Fruit fly (Drosophila melanogaster) whole organism, embryonic: ENCODE results near the gene Acat1.

Experiments used
- CG10366 ChIP-seq: fragments of 200-800 bp; sonication (Bioruptor generic); IDR thresholded peaks from 2 replicates; pipeline ENCODE4 v1.3.6; 2022; ENCODE audit warnings: missing biosample characterization, missing genetic modification characterization
- CG10959 ChIP-seq: fragments of 200-800 bp; sonication (Bioruptor generic); IDR thresholded peaks from 2 replicates; pipeline ENCODE4 v1.3.6; 2022; ENCODE audit warnings: missing biosample characterization, missing genetic modification characterization
- CG13123 ChIP-seq: fragments of 200-800 bp; sonication (Bioruptor generic); optimal IDR thresholded peaks from 2 replicates; lab custom pipeline; 2016; ENCODE audit warnings: missing biosample characterization, missing genetic modification characterization
- CG14014 ChIP-seq: fragments of 200-800 bp; sonication (Bioruptor generic); IDR thresholded peaks from 2 replicates; pipeline ENCODE4 v1.3.6; 2022; ENCODE audit warnings: missing biosample characterization, missing genetic modification characterization
- CG14860 ChIP-seq: fragments of 200-800 bp; sonication (Bioruptor generic); IDR thresholded peaks from 3 replicates; pipeline ENCODE4 v1.3.6; 2022; ENCODE audit warnings: missing biosample characterization, missing genetic modification characterization; ENCODE audit not compliant: partially characterized antibody
- CG17328 ChIP-seq: fragments of 200-800 bp; sonication (Bioruptor generic); IDR thresholded peaks from 2 replicates; pipeline ENCODE4 v1.3.6; 2022; ENCODE audit warnings: missing biosample characterization, missing genetic modification characterization
- CG17802 ChIP-seq: fragments of 200-800 bp; sonication (Bioruptor generic); optimal IDR thresholded peaks from 2 replicates; lab custom pipeline; 2018; ENCODE audit warnings: missing biosample characterization, mild to moderate bottlenecking, missing genetic modification characterization, moderate library complexity
- CG2116 ChIP-seq: fragments of 200-800 bp; sonication (Bioruptor generic); optimal IDR thresholded peaks from 3 replicates; lab custom pipeline; 2018; ENCODE audit warnings: missing biosample characterization, mild to moderate bottlenecking, missing genetic modification characterization
- CG2202 ChIP-seq: fragments of 200-800 bp; sonication (Bioruptor generic); optimal IDR thresholded peaks from 2 replicates; lab custom pipeline; 2018; ENCODE audit warnings: missing biosample characterization, mild to moderate bottlenecking, missing genetic modification characterization
- CG2678 ChIP-seq: fragments of 200-800 bp; sonication (Bioruptor generic); optimal IDR thresholded peaks from 3 replicates; lab custom pipeline; 2019; ENCODE audit warnings: missing biosample characterization, mild to moderate bottlenecking, missing genetic modification characterization, moderate library complexity
- CG2875 ChIP-seq: fragments of 200-800 bp; sonication (Bioruptor generic); optimal IDR thresholded peaks from 2 replicates; lab custom pipeline; 2017; ENCODE audit warnings: missing biosample characterization, mild to moderate bottlenecking, missing genetic modification characterization, missing genetic modification reagents
- CG2889 ChIP-seq: fragments of 200-800 bp; sonication (Bioruptor generic); IDR thresholded peaks from 3 replicates; pipeline ENCODE4 v1.3.6; 2022; ENCODE audit warnings: missing biosample characterization, missing genetic modification characterization
- CG31365 ChIP-seq: fragments of 200-800 bp; sonication (Bioruptor generic); optimal IDR thresholded peaks from 2 replicates; lab custom pipeline; 2018; ENCODE audit warnings: missing biosample characterization, mild to moderate bottlenecking, missing genetic modification characterization
- CG3726 ChIP-seq: fragments of 200-800 bp; sonication (Bioruptor generic); IDR thresholded peaks from 3 replicates; pipeline ENCODE4, ENCODE4 v1.3.6; 2022; ENCODE audit warnings: missing biosample characterization, missing genetic modification characterization
- CG4360 ChIP-seq: fragments of 200-800 bp; sonication (Bioruptor generic); IDR thresholded peaks from 2 replicates; pipeline ENCODE4 v1.3.6; 2022; ENCODE audit warnings: missing biosample characterization, missing genetic modification characterization
- CG4820 ChIP-seq: fragments of 200-800 bp; sonication (Bioruptor generic); optimal IDR thresholded peaks from 3 replicates; lab custom pipeline; 2016; ENCODE audit warnings: missing biosample characterization, missing genetic modification characterization
- CG6683 ChIP-seq: fragments of 200-800 bp; sonication (Bioruptor generic); optimal IDR thresholded peaks from 2 replicates; lab custom pipeline; 2017; ENCODE audit warnings: missing biosample characterization, mild to moderate bottlenecking, missing genetic modification characterization, missing genetic modification reagents
- CG8089 ChIP-seq: fragments of 200-800 bp; sonication (Bioruptor generic); optimal IDR thresholded peaks from 3 replicates; lab custom pipeline; 2016; ENCODE audit warnings: missing biosample characterization, missing genetic modification characterization
- CG9876 ChIP-seq: fragments of 200-800 bp; sonication (Bioruptor generic); optimal IDR thresholded peaks from 2 replicates; lab custom pipeline; 2016; ENCODE audit warnings: missing biosample characterization, missing genetic modification characterization
- Fer3 ChIP-seq: fragments of 200-800 bp; sonication (Bioruptor generic); optimal IDR thresholded peaks from 2 replicates; lab custom pipeline; 2018; ENCODE audit warnings: missing biosample characterization, mild to moderate bottlenecking, missing genetic modification characterization, moderate library complexity
- HLH3B ChIP-seq: fragments of 200-800 bp; sonication (Bioruptor generic); IDR thresholded peaks from 2 replicates; pipeline ENCODE4 v1.3.6; 2022; ENCODE audit warnings: missing biosample characterization, missing genetic modification characterization
- Hand ChIP-seq: fragments of 200-800 bp; sonication (Bioruptor generic); optimal IDR thresholded peaks from 2 replicates; lab custom pipeline; 2017; ENCODE audit warnings: mild to moderate bottlenecking, missing biosample characterization, missing genetic modification reagents, missing genetic modification characterization
- Hr51 ChIP-seq, 2 experiments: fragments of 200-800 bp; sonication (Bioruptor generic); optimal IDR thresholded peaks; 2 replicates in 1 of 2; 3 replicates in 1 of 2; lab custom pipeline; 2016 to 2018; ENCODE audit warnings: missing biosample characterization in 2 of 2, missing genetic modification characterization in 2 of 2, mild to moderate bottlenecking in 1 of 2, moderate library complexity in 1 of 2
- Hr78 ChIP-seq, 2 experiments: fragments of 200-800 bp in 1 of 2; fragments of >200 bp in 1 of 2; sonication (Bioruptor generic) in 1 of 2; optimal IDR thresholded peaks; 2 replicates each; lab custom pipeline; 2017 to 2019; ENCODE audit warnings: missing biosample characterization in 2 of 2, missing genetic modification characterization in 2 of 2, mild to moderate bottlenecking in 1 of 2, moderate library complexity in 1 of 2
- MTF-1 ChIP-seq: fragments of 200-800 bp; sonication (Bioruptor generic); optimal IDR thresholded peaks from 2 replicates; lab custom pipeline; 2018; ENCODE audit warnings: missing biosample characterization, mild to moderate bottlenecking, missing genetic modification characterization, borderline replicate concordance
- Oli ChIP-seq: fragments of 200-800 bp; sonication (Bioruptor generic); optimal IDR thresholded peaks from 2 replicates; lab custom pipeline; 2018; ENCODE audit warnings: missing biosample characterization, mild to moderate bottlenecking, missing genetic modification characterization, moderate library complexity
- Spps ChIP-seq: fragments of 200-800 bp; sonication (Bioruptor generic); optimal IDR thresholded peaks from 2 replicates; lab custom pipeline; 2018; ENCODE audit warnings: missing biosample characterization, mild to moderate bottlenecking, missing genetic modification characterization
- Taf1 ChIP-seq: fragments of 200-800 bp; sonication (Bioruptor generic); IDR thresholded peaks from 2 replicates; pipeline ENCODE4 v1.3.6; 2022; ENCODE audit warnings: missing biosample characterization, missing genetic modification characterization
- abd-A ChIP-seq: fragments of 200-800 bp; sonication (Bioruptor generic); optimal IDR thresholded peaks from 3 replicates; lab custom pipeline; 2019; ENCODE audit warnings: missing biosample characterization, mild to moderate bottlenecking, missing genetic modification characterization, moderate library complexity
- bcd ChIP-seq: fragments of 200-800 bp; sonication (Bioruptor generic); optimal IDR thresholded peaks from 2 replicates; lab custom pipeline; 2017; ENCODE audit warnings: missing biosample characterization, mild to moderate bottlenecking, missing genetic modification characterization
- btn ChIP-seq: fragments of 200-800 bp; sonication (Bioruptor generic); optimal IDR thresholded peaks from 2 replicates; lab custom pipeline; 2016; ENCODE audit warnings: missing biosample characterization, missing genetic modification characterization
- cg ChIP-seq: fragments of 200-800 bp; sonication (Bioruptor generic); optimal IDR thresholded peaks from 3 replicates; lab custom pipeline; 2019; ENCODE audit warnings: missing biosample characterization, mild to moderate bottlenecking, missing genetic modification characterization, moderate library complexity
- crc ChIP-seq: fragments of 200-800 bp; sonication (Bioruptor generic); optimal IDR thresholded peaks from 2 replicates; lab custom pipeline; 2016; ENCODE audit warnings: missing biosample characterization, missing genetic modification characterization
- cwo ChIP-seq: fragments of 200-800 bp; sonication (Bioruptor generic); optimal IDR thresholded peaks from 3 replicates; lab custom pipeline; 2017; ENCODE audit warnings: missing biosample characterization, missing genetic modification characterization, mild to moderate bottlenecking, moderate library complexity, missing genetic modification reagents
- fd96Cb ChIP-seq: fragments of 200-800 bp; sonication (Bioruptor generic); optimal IDR thresholded peaks from 2 replicates; lab custom pipeline; 2018; ENCODE audit warnings: missing biosample characterization, mild to moderate bottlenecking, missing genetic modification characterization, moderate library complexity
- grau ChIP-seq: fragments of 200-800 bp; optimal IDR thresholded peaks from 3 replicates; lab custom pipeline; 2019; ENCODE audit warnings: missing biosample characterization, mild to moderate bottlenecking, missing genetic modification characterization, moderate library complexity
- gsb ChIP-seq: fragments of 200-800 bp; sonication (Bioruptor generic); IDR thresholded peaks from 2 replicates; pipeline ENCODE4 v1.3.6; 2022; ENCODE audit warnings: missing biosample characterization, missing genetic modification characterization
- hbn ChIP-seq: fragments of 200-800 bp; sonication (Bioruptor generic); IDR thresholded peaks from 2 replicates; pipeline ENCODE4 v1.3.6; 2022; ENCODE audit warnings: missing biosample characterization, missing genetic modification characterization; ENCODE audit not compliant: partially characterized antibody
- mam ChIP-seq: fragments of 200-800 bp; sonication (Bioruptor generic); optimal IDR thresholded peaks from 3 replicates; lab custom pipeline; 2016; ENCODE audit warnings: missing biosample characterization, missing genetic modification characterization
- peb ChIP-seq: fragments of 200-800 bp; sonication (Bioruptor generic); IDR thresholded peaks from 2 replicates; pipeline ENCODE4 v1.3.6; 2022; ENCODE audit warnings: missing biosample characterization, missing genetic modification characterization
- pho ChIP-seq: fragments of 200-800 bp; sonication (Bioruptor generic); optimal IDR thresholded peaks from 2 replicates; lab custom pipeline; 2016; ENCODE audit warnings: missing biosample characterization, missing genetic modification characterization
- pum ChIP-seq: fragments of 200-800 bp; sonication (Bioruptor generic); optimal IDR thresholded peaks from 2 replicates; lab custom pipeline; 2016; ENCODE audit warnings: missing biosample characterization, missing genetic modification characterization
- sc ChIP-seq, 3 experiments: fragments of >200 bp in 2 of 3; fragments of 200-800 bp in 1 of 3; sonication (Bioruptor generic) in 1 of 3; optimal IDR thresholded peaks; 2 replicates in 2 of 3; 3 replicates in 1 of 3; lab custom pipeline; 2017; ENCODE audit warnings: mild to moderate bottlenecking in 1 of 3, missing biosample characterization in 1 of 3, missing genetic modification characterization in 1 of 3, missing genetic modification reagents in 1 of 3
- sob ChIP-seq: fragments of 200-800 bp; sonication (Bioruptor generic); IDR thresholded peaks from 2 replicates; pipeline ENCODE4 v1.3.6; 2022; ENCODE audit warnings: missing biosample characterization, missing genetic modification characterization
- vnd ChIP-seq: fragments of 200-800 bp; sonication (Bioruptor generic); IDR thresholded peaks from 3 replicates; pipeline ENCODE4 v1.3.6; 2022; ENCODE audit warnings: missing biosample characterization, missing genetic modification characterization; ENCODE audit not compliant: partially characterized antibody
- wdn ChIP-seq: fragments of 200-800 bp; sonication (Bioruptor generic); IDR thresholded peaks from 2 replicates; pipeline ENCODE4 v1.3.6; 2022; ENCODE audit warnings: missing biosample characterization, missing genetic modification characterization
- zfh2 ChIP-seq: fragments of 200-800 bp; sonication (Bioruptor generic); optimal IDR thresholded peaks from 2 replicates; lab custom pipeline; 2016; ENCODE audit warnings: missing biosample characterization, missing genetic modification characterization

Gene Acat1

dm6 chrX:7901153-7902038 is 12.8 kb upstream of the Acat1 start, which contains the start of the genes RpS6 and bys:
TSS of gene RpS6 (minus strand) at chrX:7901331.
TSS of gene bys (plus strand) at chrX:7901880.
- no peak for TF ChIP-seq crc (GFP tag; lab: Kevin White, UChicago)
- TF ChIP-seq CG9876 (GFP tag; lab: Kevin White, UChicago) = peak; percentile 6
- no peak for TF ChIP-seq Hr78 (GFP tag; optimal IDR thresholded peaks at IDR 0.05; lab: Kevin White, UChicago)
- TF ChIP-seq CG2202 (tag; lab: Kevin White, UChicago) = peak; percentile 14
- TF ChIP-seq CG10959 = no peak
- peak; percentile 78 for TF ChIP-seq vnd (GFP tag; lab: Robert Waterston, UW)
- no peak for TF ChIP-seq CG6683
- TF ChIP-seq CG31365 (tag; lab: Kevin White, UChicago) = peak; percentile 6
- TF ChIP-seq CG14014 (GFP tag; lab: Robert Waterston, UW) = peak; percentile 42; the same call in 1 of the 2 replicates
- TF ChIP-seq Taf1 (GFP tag; lab: Robert Waterston, UW) = no peak; the same call in 1 of the 2 replicates
- no peak for TF ChIP-seq abd-A (tag; lab: Kevin White, UChicago)
- TF ChIP-seq gsb (GFP tag; lab: Robert Waterston, UW) = peak; percentile 31
- TF ChIP-seq CG4360 (GFP tag; lab: Robert Waterston, UW) = no peak
- peak; percentile 35 for TF ChIP-seq CG2678
- TF ChIP-seq CG2889 (GFP tag; lab: Robert Waterston, UW) = 0 out of 3 replicates have a peak, but pooled peaks have one; percentile 38
- peak; percentile 73 for TF ChIP-seq sob
- peak; percentile 8 for TF ChIP-seq CG4820
- TF ChIP-seq CG10366 (GFP tag; lab: Robert Waterston, UW) = peak; percentile 53
- peak; percentile 2 for TF ChIP-seq grau
- peak; percentile 77 for TF ChIP-seq CG14860 (GFP tag; lab: Robert Waterston, UW)
- TF ChIP-seq sc (optimal IDR thresholded peaks at IDR 0.05; lab: Kevin White, UChicago) = no peak
- TF ChIP-seq sc (GFP tag; optimal IDR thresholded peaks at IDR 0.05; lab: Kevin White, UChicago) = no peak
- no peak for TF ChIP-seq Hand
- peak; percentile 1 for TF ChIP-seq pum (GFP tag; lab: Kevin White, UChicago)
- peak; percentile 12; the same call in 1 of the 2 replicates for TF ChIP-seq wdn (GFP tag; lab: Robert Waterston, UW)
- peak; percentile 34 for TF ChIP-seq CG17802
- TF ChIP-seq mam (GFP tag; lab: Kevin White, UChicago) = peak; percentile 31
- peak; percentile 47 for TF ChIP-seq bcd (GFP tag; lab: Kevin White, UChicago)
- TF ChIP-seq Spps = no peak
- TF ChIP-seq cwo (GFP tag; lab: Kevin White, UChicago) = peak; percentile 60
- TF ChIP-seq Fer3 = peak; percentile 57
- TF ChIP-seq CG3726 = 0 out of 3 replicates have a peak, but pooled peaks have one; percentile 23
- TF ChIP-seq CG8089 (GFP tag; lab: Kevin White, UChicago) = peak; percentile 5
- peak; percentile 49 for TF ChIP-seq zfh2 (GFP tag; lab: Kevin White, UChicago)
- peak; percentile 91 for TF ChIP-seq CG2116
- TF ChIP-seq MTF-1 (GFP tag; lab: Kevin White, UChicago) = peak; percentile 85
- no peak for TF ChIP-seq pho (GFP tag; lab: Kevin White, UChicago)
- TF ChIP-seq Hr51 (GFP tag; optimal IDR thresholded peaks at IDR 0.05; lab: Kevin White, UChicago) = no peak
- TF ChIP-seq fd96Cb = no peak
- TF ChIP-seq CG17328 (GFP tag; lab: Robert Waterston, UW) = peak; percentile 46; the same call in 1 of the 2 replicates
- TF ChIP-seq btn (GFP tag; lab: Kevin White, UChicago) = no peak
- TF ChIP-seq cg (GFP tag; lab: Kevin White, UChicago) = no peak
- no peak for TF ChIP-seq CG13123 (GFP tag; lab: Kevin White, UChicago)
- peak; percentile 36; the same call in 1 of the 2 replicates for TF ChIP-seq HLH3B (GFP tag; lab: Robert Waterston, UW)
- peak; percentile 55 for TF ChIP-seq CG2875
- TF ChIP-seq Oli (tag; lab: Kevin White, UChicago) = peak; percentile 33
- TF ChIP-seq peb (GFP tag; lab: Robert Waterston, UW) = no peak
- TF ChIP-seq hbn (GFP tag; lab: Robert Waterston, UW) = peak; percentile 58
